Worm (Caenorhabditis elegans) whole organism, L2 larva: ENCODE measurements around the gene gei-1.

Experiments used
- ZK546.5 ChIP-seq: sonication (generic microtip); optimal IDR thresholded peaks from 2 replicates; lab custom pipeline; 2017; ENCODE audit warnings: missing biosample characterization, missing genetic modification characterization
- aly-2 ChIP-seq: fragments of 150-350 bp; optimal IDR thresholded peaks from 2 replicates; lab custom pipeline; 2014; ENCODE audit warnings: missing biosample characterization, missing genetic modification characterization
- ama-1 ChIP-seq: fragments of 150-350 bp; optimal IDR thresholded peaks from 2 replicates; lab custom pipeline; 2018; ENCODE audit warnings: inconsistent platforms
- dmd-4 ChIP-seq: sonication (generic microtip); optimal IDR thresholded peaks from 2 replicates; lab custom pipeline; 2017; ENCODE audit warnings: missing biosample characterization, missing genetic modification characterization
- elt-1 ChIP-seq: fragments of 150-350 bp; optimal IDR thresholded peaks from 2 replicates; lab custom pipeline; 2014; ENCODE audit warnings: missing biosample characterization, missing genetic modification characterization
- fos-1 ChIP-seq: fragments of 150-350 bp; optimal IDR thresholded peaks from 2 replicates; lab custom pipeline; 2014; ENCODE audit warnings: missing biosample characterization, missing genetic modification characterization
- lsy-2 ChIP-seq, 2 experiments: fragments of 150-350 bp in 1 of 2; sonication (generic microtip) in 1 of 2; optimal IDR thresholded peaks; 2 replicates each; lab custom pipeline; 2014 to 2017; ENCODE audit warnings: missing biosample characterization in 2 of 2, missing genetic modification characterization in 2 of 2
- nhr-11 ChIP-seq: fragments of 150-350 bp; optimal IDR thresholded peaks from 2 replicates; lab custom pipeline; 2014; ENCODE audit warnings: missing biosample characterization, missing genetic modification characterization
- nhr-237 ChIP-seq: fragments of 150-350 bp; optimal IDR thresholded peaks from 2 replicates; lab custom pipeline; 2014; ENCODE audit warnings: missing biosample characterization, missing genetic modification characterization
- nhr-77 ChIP-seq: fragments of 150-350 bp; optimal IDR thresholded peaks from 2 replicates; lab custom pipeline; 2014; ENCODE audit warnings: missing biosample characterization, missing genetic modification characterization
- unc-62 ChIP-seq: fragments of 150-350 bp; optimal IDR thresholded peaks from 2 replicates; lab custom pipeline; 2014; ENCODE audit warnings: missing biosample characterization, missing genetic modification reagents, missing genetic modification characterization

DNA sequence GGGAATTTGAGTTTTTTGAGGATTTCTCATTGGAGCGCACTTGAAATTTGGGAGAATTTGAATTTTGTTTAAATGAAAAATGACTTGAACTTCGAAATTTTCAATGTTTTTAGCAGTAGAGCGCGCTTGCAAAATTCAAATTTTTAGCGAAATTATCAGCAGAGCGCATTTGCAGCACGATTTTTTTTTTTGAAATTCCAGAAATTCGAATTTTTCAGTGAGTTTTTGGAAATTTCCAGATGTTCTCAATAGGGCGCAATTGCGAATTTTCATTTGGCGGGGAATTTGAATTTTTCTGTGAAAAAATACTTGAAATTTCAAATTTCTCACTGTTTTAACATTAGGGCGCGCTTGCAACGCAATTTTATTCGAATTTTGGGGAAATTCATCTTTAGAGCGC lies 12.9 kb upstream of the gei-1 start:
- TF ChIP-seq unc-62 (no peak), nhr-237 (no peak), nhr-11 (tag; lab: Kevin White, UChicago) (no peak), nhr-77 (tag; lab: Kevin White, UChicago) (no peak), elt-1 (tag; lab: Kevin White, UChicago) (no peak), lsy-2 (tag; optimal IDR thresholded peaks at IDR 0.05; lab: Kevin White, UChicago) (no peak), aly-2 (tag; lab: Kevin White, UChicago) (no peak), fos-1 (tag; lab: Kevin White, UChicago) (no peak), dmd-4 (no peak), ama-1 (lab: Kevin White, UChicago) (no peak), ZK546.5 (no peak)
